Worm (Caenorhabditis elegans): ENCODE results near the gene gcy-32.

The gcy-32 gene

ce11 chrV:13923851-13924250 is 8.6 kb upstream of the gcy-32 start, which contains the start of gene srxa-11:
srxa-11 (plus strand) TSS chrV:13924151.
- TF ChIP-seq unc-39 (tag; optimal IDR thresholded peaks at IDR 0.05), result no peak
- TF ChIP-seq sea-2 (GFP tag; optimal IDR thresholded peaks at IDR 0.05), result no peak
- no peak for TF ChIP-seq ceh-9 (tag; optimal IDR thresholded peaks at IDR 0.05)
- no peak for TF ChIP-seq nfya-1 (tag; optimal IDR thresholded peaks at IDR 0.05; ENCODE audit: insufficient read depth)
- no peak for TF ChIP-seq fkh-2 (tag; optimal IDR thresholded peaks at IDR 0.05)
- no peak for TF ChIP-seq pha-4 (tag; optimal IDR thresholded peaks at IDR 0.05)
- TF ChIP-seq nhr-25 (tag; optimal IDR thresholded peaks at IDR 0.05), result no peak
- no peak for TF ChIP-seq nhr-11 (tag; optimal IDR thresholded peaks at IDR 0.05)

DNA sequence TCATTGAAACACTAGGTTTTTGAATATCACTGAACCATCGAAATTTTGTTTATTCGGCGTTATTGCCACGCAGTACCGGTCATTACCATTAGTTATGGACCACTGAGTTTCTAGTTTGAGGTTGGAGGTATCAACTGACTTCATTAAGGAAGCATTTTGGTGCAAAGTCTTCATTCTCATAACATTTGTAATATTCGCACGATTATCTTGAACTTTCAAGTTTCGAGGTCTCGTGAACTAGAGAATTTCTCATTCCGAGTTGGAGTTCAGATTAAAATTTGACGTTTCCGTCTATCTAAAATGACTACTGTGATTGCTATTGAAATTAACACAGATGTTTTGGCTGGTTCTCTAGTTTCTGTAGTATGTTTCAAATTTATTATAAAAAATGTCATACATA is 5.4 kb upstream of the gcy-32 start, which contains the start of gene srx-42:
Gene srx-42, plus strand, starts transcription at position 301 of the 400 bp plus-strand sequence.
- TF ChIP-seq fos-1 (tag; optimal IDR thresholded peaks at IDR 0.05) (no peak), hmg-11 (tag; optimal IDR thresholded peaks at IDR 0.05) (no peak), ceh-16 (tag; optimal IDR thresholded peaks at IDR 0.05) (no peak), nhr-43 (tag; optimal IDR thresholded peaks at IDR 0.05; ENCODE audit: poor library complexity, severe bottlenecking) (no peak), pqm-1 (tag; optimal IDR thresholded peaks at IDR 0.05) (no peak), ama-1 (optimal IDR thresholded peaks at IDR 0.05) (no peak)

- TF ChIP-seq ceh-16 (tag; optimal IDR thresholded peaks at IDR 0.05), result no peak
- no peak for TF ChIP-seq nhr-12 (tag; optimal IDR thresholded peaks at IDR 0.05)
- no peak for TF ChIP-seq ZK546.5 (tag; optimal IDR thresholded peaks at IDR 0.05)
- no peak for TF ChIP-seq skn-1 (tag; optimal IDR thresholded peaks at IDR 0.05)
- TF ChIP-seq ztf-11 (tag; optimal IDR thresholded peaks at IDR 0.05), result no peak
- no peak for TF ChIP-seq nhr-76 (tag; optimal IDR thresholded peaks at IDR 0.05)
- no peak for TF ChIP-seq ceh-9 (tag; optimal IDR thresholded peaks at IDR 0.05)
- no peak for TF ChIP-seq lin-15B (tag; optimal IDR thresholded peaks at IDR 0.05)
- TF ChIP-seq mml-1 (tag; optimal IDR thresholded peaks at IDR 0.05), result no peak
- no peak for TF ChIP-seq nhr-28 (tag; optimal IDR thresholded peaks at IDR 0.05)
- no peak for TF ChIP-seq nhr-67 (tag; optimal IDR thresholded peaks at IDR 0.05)
Observed at ce11 chrV:13918341-13918740, 3.1 kb upstream of the gcy-32 start, which contains the start of gene str-250. str-250 (plus strand) TSS chrV:13918641.

ce11 chrV:13916196-13916595 is 906 bp upstream of the gcy-32 start, which contains the start of gene str-252:
str-252 (plus strand) TSS chrV:13916496.
- no peak for TF ChIP-seq ztf-11 (tag; optimal IDR thresholded peaks at IDR 0.05)
- no peak for TF ChIP-seq unc-39 (tag; optimal IDR thresholded peaks at IDR 0.05)
- TF ChIP-seq ztf-4 (tag; optimal IDR thresholded peaks at IDR 0.05), result no peak
- TF ChIP-seq nhr-12 (tag; optimal IDR thresholded peaks at IDR 0.05), result no peak
- no peak for TF ChIP-seq lin-39 (tag; optimal IDR thresholded peaks at IDR 0.05)
- no peak for TF ChIP-seq aly-2 (tag; optimal IDR thresholded peaks at IDR 0.05)
- no peak for TF ChIP-seq tbx-2 (tag; optimal IDR thresholded peaks at IDR 0.05)
- no peak for TF ChIP-seq ama-1 (optimal IDR thresholded peaks at IDR 0.05)
- no peak for TF ChIP-seq R02D3.7 (tag; optimal IDR thresholded peaks at IDR 0.05)
- no peak for TF ChIP-seq lin-15B (tag; optimal IDR thresholded peaks at IDR 0.05)
- TF ChIP-seq pha-4 (tag; optimal IDR thresholded peaks at IDR 0.05), result no peak
- TF ChIP-seq ceh-9 (tag; optimal IDR thresholded peaks at IDR 0.05), result no peak
- no peak for TF ChIP-seq nhr-25 (tag; optimal IDR thresholded peaks at IDR 0.05)
- no peak for TF ChIP-seq unc-62 (GFP tag; optimal IDR thresholded peaks at IDR 0.05)
- no peak for TF ChIP-seq elt-3 (tag; optimal IDR thresholded peaks at IDR 0.05)

ce11 chrV:13909400-13909799 is 5.9 kb downstream of the gcy-32 start, which contains the start of gene C06B3.7:
C06B3.7 (plus strand) TSS chrV:13909686.
- TF ChIP-seq hmg-11 (tag; optimal IDR thresholded peaks at IDR 0.05), result no peak
- TF ChIP-seq egl-5 (tag; optimal IDR thresholded peaks at IDR 0.05), result peak; percentile 99
- TF ChIP-seq mml-1 (tag; optimal IDR thresholded peaks at IDR 0.05), result no peak
- peak in 1 of 3 experiments; percentile 23 for TF ChIP-seq elt-3 (tag; optimal IDR thresholded peaks at IDR 0.05)
- TF ChIP-seq lin-15B (tag; optimal IDR thresholded peaks at IDR 0.05), result peak; percentile 27
- peak; percentile 92 for TF ChIP-seq lin-39 (tag; optimal IDR thresholded peaks at IDR 0.05)
- TF ChIP-seq skn-1 (tag; optimal IDR thresholded peaks at IDR 0.05), result peak; percentile 72
- peak; percentile 92 for TF ChIP-seq elt-2 (tag; optimal IDR thresholded peaks at IDR 0.05)
- no peak for TF ChIP-seq sea-2 (GFP tag; optimal IDR thresholded peaks at IDR 0.05)
- TF ChIP-seq nhr-76 (tag; optimal IDR thresholded peaks at IDR 0.05), result no peak
- peak; percentile 86 for TF ChIP-seq nhr-23 (tag; optimal IDR thresholded peaks at IDR 0.05)
- peak; percentile 27 for TF ChIP-seq nhr-11 (tag; optimal IDR thresholded peaks at IDR 0.05)
- TF ChIP-seq snpc-4 (tag; optimal IDR thresholded peaks at IDR 0.05), result no peak
- TF ChIP-seq mdl-1 (tag; optimal IDR thresholded peaks at IDR 0.05), result peak; percentile 75
- no peak for TF ChIP-seq egl-27 (tag; optimal IDR thresholded peaks at IDR 0.05)
- no peak for TF ChIP-seq tbx-2 (tag; optimal IDR thresholded peaks at IDR 0.05)
- peak; percentile 92 for TF ChIP-seq jun-1 (tag; optimal IDR thresholded peaks at IDR 0.05)
- peak; percentile 79 for TF ChIP-seq nhr-43 (tag; optimal IDR thresholded peaks at IDR 0.05; ENCODE audit: poor library complexity, severe bottlenecking)
- TF ChIP-seq nfya-1 (tag; optimal IDR thresholded peaks at IDR 0.05; ENCODE audit: insufficient read depth), result peak; percentile 90
- TF ChIP-seq lsy-12 (tag; optimal IDR thresholded peaks at IDR 0.05), result peak; percentile 16
- TF ChIP-seq pha-4 (tag; optimal IDR thresholded peaks at IDR 0.05), result peak; percentile 94
- TF ChIP-seq pqm-1 (tag; optimal IDR thresholded peaks at IDR 0.05), result peak; percentile 95
- TF ChIP-seq nhr-28 (tag; optimal IDR thresholded peaks at IDR 0.05), result no peak
- peak; percentile 52 for TF ChIP-seq nhr-25 (tag; optimal IDR thresholded peaks at IDR 0.05)
- no peak for TF ChIP-seq nhr-12 (tag; optimal IDR thresholded peaks at IDR 0.05)
- peak; percentile 58 for TF ChIP-seq ceh-28 (tag; optimal IDR thresholded peaks at IDR 0.05)

Measured in whole organism, L3 larva.